Worm (Caenorhabditis elegans): ENCODE measurements around the gene srh-192.

ce11 chrV:4326841-4327240 lies 11.9 kb upstream of the srh-192 start, which contains the start of gene D2063.1:
- TF ChIP-seq fkh-10 (GFP tag; optimal IDR thresholded peaks at IDR 0.05) = no peak
- no peak for TF ChIP-seq elt-4 (tag; optimal IDR thresholded peaks at IDR 0.05)
- TF ChIP-seq fkh-6 (tag; optimal IDR thresholded peaks at IDR 0.05) = no peak
- TF ChIP-seq K09A11.1 (tag; optimal IDR thresholded peaks at IDR 0.05; ENCODE audit: insufficient read depth) = no peak
- TF ChIP-seq nfya-1 (tag; optimal IDR thresholded peaks at IDR 0.05) = no peak
